Fruit fly (Drosophila melanogaster): ENCODE results near the gene vri.

The vri gene

dm6 chr2L:5240520-5240919, 48.2 kb upstream of the vri start (continued):
- peak; percentile 85 for TF ChIP-seq CG16813 (GFP tag; IDR thresholded peaks at IDR 0.05; ENCODE audit: partially characterized antibody)
- no peak for TF ChIP-seq nom (GFP tag; optimal IDR thresholded peaks at IDR 0.05)
- peak; percentile 92 for TF ChIP-seq CG6791 (GFP tag; IDR thresholded peaks at IDR 0.05; ENCODE audit: partially characterized antibody)
- TF ChIP-seq CG13287 (GFP tag; IDR thresholded peaks at IDR 0.05; ENCODE audit: partially characterized antibody) = peak; percentile 43; the same call in 1 of the 2 replicates
- TF ChIP-seq HmgD (GFP tag; optimal IDR thresholded peaks at IDR 0.05) = no peak
- no peak for TF ChIP-seq Atf3 (GFP tag; optimal IDR thresholded peaks at IDR 0.05)
- TF ChIP-seq CG42726 (GFP tag; IDR thresholded peaks at IDR 0.05; ENCODE audit: partially characterized antibody) = peak; percentile 89
- TF ChIP-seq slbo (GFP tag; IDR thresholded peaks at IDR 0.05) = 0 out of 2 replicates have a peak, but pooled peaks have one; percentile 30
- no peak for TF ChIP-seq Camta (GFP tag; optimal IDR thresholded peaks at IDR 0.05)
- TF ChIP-seq vvl (GFP tag; IDR thresholded peaks at IDR 0.05) = no peak
- TF ChIP-seq danr (GFP tag; IDR thresholded peaks at IDR 0.05) = no peak
- no peak for TF ChIP-seq slou (GFP tag; optimal IDR thresholded peaks at IDR 0.05)
- no peak for TF ChIP-seq CG5953 (GFP tag; IDR thresholded peaks at IDR 0.05)
- no peak for TF ChIP-seq schlank (tag; optimal IDR thresholded peaks at IDR 0.05)
- no peak for TF ChIP-seq CG34376 (GFP tag; optimal IDR thresholded peaks at IDR 0.05)
- no peak for TF ChIP-seq Xrp1 (GFP tag; IDR thresholded peaks at IDR 0.05)
- TF ChIP-seq chinmo (GFP tag; IDR thresholded peaks at IDR 0.05; ENCODE audit: partially characterized antibody) = peak; percentile 75; the same call in 2 of the 4 replicates
- TF ChIP-seq Hmx (GFP tag; optimal IDR thresholded peaks at IDR 0.05) = no peak
- peak; percentile 80 for TF ChIP-seq nerfin-2 (GFP tag; IDR thresholded peaks at IDR 0.05; ENCODE audit: partially characterized antibody)
- TF ChIP-seq amos (GFP tag; IDR thresholded peaks at IDR 0.05; ENCODE audit: partially characterized antibody) = peak; percentile 82
- TF ChIP-seq CG2678 (tag; optimal IDR thresholded peaks at IDR 0.05) = peak; percentile 23
- no peak for TF ChIP-seq shn (GFP tag; optimal IDR thresholded peaks at IDR 0.05)
- TF ChIP-seq vnd (GFP tag; IDR thresholded peaks at IDR 0.05; ENCODE audit: partially characterized antibody) = peak; percentile 70
- TF ChIP-seq CG8290 (GFP tag; optimal IDR thresholded peaks at IDR 0.05) = no peak
- peak in 1 of 2 experiments; percentile 26 for TF ChIP-seq CG8290 (tag; optimal IDR thresholded peaks at IDR 0.05)
- peak; percentile 53 for TF ChIP-seq nerfin-1 (tag; optimal IDR thresholded peaks at IDR 0.05)
- TF ChIP-seq YL-1 (GFP tag; optimal IDR thresholded peaks at IDR 0.05) = no peak
- TF ChIP-seq Ptx1 (GFP tag; IDR thresholded peaks at IDR 0.05) = no peak
- TF ChIP-seq bigmax (GFP tag; optimal IDR thresholded peaks at IDR 0.05) = no peak
- TF ChIP-seq so (GFP tag; IDR thresholded peaks at IDR 0.05) = peak; percentile 7; the same call in 1 of the 3 replicates
- peak; percentile 35 for TF ChIP-seq CG8359 (GFP tag; optimal IDR thresholded peaks at IDR 0.05; ENCODE audit: borderline replicate concordance)
- no peak for TF ChIP-seq CG11247 (GFP tag; IDR thresholded peaks at IDR 0.05)
- no peak for TF ChIP-seq tx (GFP tag; optimal IDR thresholded peaks at IDR 0.05)
- TF ChIP-seq PHDP (tag; optimal IDR thresholded peaks at IDR 0.05) = no peak
- no peak for TF ChIP-seq CG11456 (GFP tag; IDR thresholded peaks at IDR 0.05)
- no peak for TF ChIP-seq Atf6 (GFP tag; IDR thresholded peaks at IDR 0.05)
- no peak; the same call in 2 of the 3 replicates for TF ChIP-seq CG34422 (GFP tag; IDR thresholded peaks at IDR 0.05)
- TF ChIP-seq Neu2 (GFP tag; optimal IDR thresholded peaks at IDR 0.05; ENCODE audit: borderline replicate concordance) = no peak
- TF ChIP-seq CG18262 (tag; optimal IDR thresholded peaks at IDR 0.05) = peak; percentile 4
- no peak for TF ChIP-seq HLH54F (GFP tag; optimal IDR thresholded peaks at IDR 0.05)
- TF ChIP-seq CG12071 (GFP tag; optimal IDR thresholded peaks at IDR 0.05) = no peak
- TF ChIP-seq phol (tag; optimal IDR thresholded peaks at IDR 0.05) = no peak
- no peak for TF ChIP-seq CG17385 (GFP tag; optimal IDR thresholded peaks at IDR 0.05)
- peak; percentile 10 for TF ChIP-seq CG3281 (GFP tag; optimal IDR thresholded peaks at IDR 0.05)
- no peak for TF ChIP-seq CG7987 (GFP tag; optimal IDR thresholded peaks at IDR 0.05)
- no peak for TF ChIP-seq Nf-YB (GFP tag; optimal IDR thresholded peaks at IDR 0.05)
- no peak for TF ChIP-seq CG5245 (GFP tag; optimal IDR thresholded peaks at IDR 0.05)
- TF ChIP-seq lov (optimal IDR thresholded peaks at IDR 0.05) = peak; percentile 69
- TF ChIP-seq lov (GFP tag; IDR thresholded peaks at IDR 0.05) = no peak
- no peak for TF ChIP-seq bowl (GFP tag; IDR thresholded peaks at IDR 0.05)
- TF ChIP-seq CG4854 (GFP tag; optimal IDR thresholded peaks at IDR 0.05) = no peak

Data from whole organism, embryonic.